Worm (Caenorhabditis elegans): ENCODE data around the gene D2096.5.
A peak's percentile ranks its signal among the peaks of the same experiment; 100 is the strongest.

Gene D2096.5

DNA sequence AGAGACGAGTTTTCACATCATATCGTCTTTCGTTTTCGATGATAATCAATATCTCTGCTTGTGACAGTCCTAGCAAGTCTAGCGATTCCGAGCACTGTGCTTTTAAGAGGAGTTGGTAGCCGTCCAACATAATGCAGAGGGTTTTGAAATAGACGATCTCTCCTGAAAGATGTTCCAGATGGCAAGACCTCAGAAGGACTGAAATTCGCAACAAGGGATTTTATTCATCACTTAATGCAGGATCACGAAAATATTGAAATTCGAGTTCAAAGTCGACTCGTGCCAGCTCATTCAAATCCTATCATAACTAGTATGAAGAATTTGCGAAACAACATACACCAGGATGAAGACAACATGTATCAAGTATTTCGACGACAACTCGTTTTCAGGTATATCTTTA is 17.9 kb upstream of the D2096.5 start, which contains the start of gene D2096.7 (continued):
- TF ChIP-seq unc-62 (GFP tag; optimal IDR thresholded peaks at IDR 0.05 in 1 of 2) (no peak), unc-62 (tag; optimal IDR thresholded peaks at IDR 0.05) (no peak), ctbp-1 (GFP tag; IDR thresholded peaks at IDR 0.05) (peak; percentile 66), F10B5.3 (tag; optimal IDR thresholded peaks at IDR 0.05) (no peak), hlh-30 (tag; optimal IDR thresholded peaks at IDR 0.05; ENCODE audit: insufficient read depth) (no peak), arid-1 (GFP tag; conservative IDR thresholded peaks at IDR 0.05) (peak; percentile 76), gei-8 (GFP tag; optimal IDR thresholded peaks at IDR 0.05) (no peak), ces-1 (GFP tag; optimal IDR thresholded peaks at IDR 0.05) (no peak), ztf-7 (tag; optimal IDR thresholded peaks at IDR 0.05) (no peak), dpl-1 (GFP tag; optimal IDR thresholded peaks at IDR 0.05) (no peak), hif-1 (tag; optimal IDR thresholded peaks at IDR 0.05) (no peak), lsy-2 (tag; optimal IDR thresholded peaks at IDR 0.05) (no peak), lin-1 (GFP tag; IDR thresholded peaks at IDR 0.05) (0 out of 2 replicates have a peak, but pooled peaks have one; percentile 40), D1046.2 (GFP tag; IDR thresholded peaks at IDR 0.05) (peak; percentile 30; the same call in 1 of the 2 replicates), mxl-3 (GFP tag; optimal IDR thresholded peaks at IDR 0.05) (peak; percentile 39), saeg-2 (GFP tag; IDR thresholded peaks at IDR 0.05) (peak; percentile 47; the same call in 1 of the 2 replicates), nhr-6 (tag; optimal IDR thresholded peaks at IDR 0.05) (no peak), cey-2 (tag; optimal IDR thresholded peaks at IDR 0.05; ENCODE audit: borderline replicate concordance, insufficient read depth) (no peak), lin-39 (tag; optimal IDR thresholded peaks at IDR 0.05) (no peak), ceh-28 (tag; optimal IDR thresholded peaks at IDR 0.05) (no peak), zip-11 (GFP tag; IDR thresholded peaks at IDR 0.05) (no peak), Y105C5A.15 (GFP tag; IDR thresholded peaks at IDR 0.05) (peak; percentile 89), ceh-32 (tag; optimal IDR thresholded peaks at IDR 0.05; ENCODE audit: poor library complexity) (no peak), daf-16 (GFP tag; optimal IDR thresholded peaks at IDR 0.05) (peak in 1 of 2 experiments; percentile 11), daf-16 (tag; optimal IDR thresholded peaks at IDR 0.05) (peak; percentile 28), F49E8.2 (tag; optimal IDR thresholded peaks at IDR 0.05; ENCODE audit: borderline replicate concordance) (peak; percentile 94), mxl-2 (GFP tag; conservative IDR thresholded peaks at IDR 0.05) (0 out of 2 replicates have a peak, but pooled peaks have one; percentile 41), duxl-1 (tag; optimal IDR thresholded peaks at IDR 0.05; ENCODE audit: poor library complexity) (peak; percentile 44), egl-27 (tag; optimal IDR thresholded peaks at IDR 0.05) (no peak), tag-97 (GFP tag; IDR thresholded peaks at IDR 0.05) (no peak), rbr-2 (tag; optimal IDR thresholded peaks at IDR 0.05) (no peak), T20F7.1 (GFP tag; optimal IDR thresholded peaks at IDR 0.05) (peak; percentile 51), mdt-29 (GFP tag; IDR thresholded peaks at IDR 0.05) (no peak), pha-4 (GFP tag; IDR thresholded peaks at IDR 0.05) (peak; percentile 74), pha-4 (tag; optimal IDR thresholded peaks at IDR 0.05) (no peak), snpc-4 (tag; optimal IDR thresholded peaks at IDR 0.05) (no peak), mep-1 (tag; optimal IDR thresholded peaks at IDR 0.05) (no peak), lir-3 (tag; optimal IDR thresholded peaks at IDR 0.05) (no peak), mdl-1 (tag; optimal IDR thresholded peaks at IDR 0.05) (no peak), zag-1 (tag; optimal IDR thresholded peaks at IDR 0.05) (no peak), ceh-20 (GFP tag; IDR thresholded peaks at IDR 0.05) (no peak), nhr-48 (tag; optimal IDR thresholded peaks at IDR 0.05) (no peak), nhr-102 (tag; optimal IDR thresholded peaks at IDR 0.05) (peak; percentile 58), F26F4.8 (GFP tag; conservative IDR thresholded peaks at IDR 0.05) (no peak), nhr-111 (GFP tag; optimal IDR thresholded peaks at IDR 0.05) (no peak), F37D6.2 (tag; optimal IDR thresholded peaks at IDR 0.05) (no peak), nhr-28 (tag; optimal IDR thresholded peaks at IDR 0.05) (no peak), aly-2 (tag; optimal IDR thresholded peaks at IDR 0.05) (no peak), pqm-1 (tag; optimal IDR thresholded peaks at IDR 0.05) (no peak), ceh-62 (tag; optimal IDR thresholded peaks at IDR 0.05) (no peak), R02D3.7 (tag; optimal IDR thresholded peaks at IDR 0.05) (no peak), attf-4 (tag; optimal IDR thresholded peaks at IDR 0.05) (no peak), aha-1 (tag) (no peak)
